Worm (Caenorhabditis elegans): Measurements from ENCODE around the gene F27B10.1.

F27B10.1 gene

ce11 chrV:7078765-7079164 lies 6.4 kb downstream of the F27B10.1 start:
- TF ChIP-seq pha-4 (tag; optimal IDR thresholded peaks at IDR 0.05) (no peak), zip-8 (tag; optimal IDR thresholded peaks at IDR 0.05) (no peak), mls-2 (tag; optimal IDR thresholded peaks at IDR 0.05) (no peak), ces-1 (GFP tag; optimal IDR thresholded peaks at IDR 0.05) (no peak), lsy-2 (tag; optimal IDR thresholded peaks at IDR 0.05) (no peak), flh-1 (GFP tag; optimal IDR thresholded peaks at IDR 0.05) (no peak), drap-1 (GFP tag; optimal IDR thresholded peaks at IDR 0.05) (no peak), lin-13 (tag; optimal IDR thresholded peaks at IDR 0.05) (no peak), unc-120 (tag; optimal IDR thresholded peaks at IDR 0.05; ENCODE audit: poor library complexity, severe bottlenecking) (no peak), nhr-28 (tag; optimal IDR thresholded peaks at IDR 0.05) (no peak), lin-32 (GFP tag; optimal IDR thresholded peaks at IDR 0.05) (no peak), M03D4.4 (tag; optimal IDR thresholded peaks at IDR 0.05) (no peak), ztf-11 (tag; optimal IDR thresholded peaks at IDR 0.05) (no peak), nhr-12 (tag; optimal IDR thresholded peaks at IDR 0.05) (no peak), unc-62 (GFP tag; optimal IDR thresholded peaks at IDR 0.05) (no peak), bed-3 (GFP tag; optimal IDR thresholded peaks at IDR 0.05) (no peak), nhr-76 (tag; optimal IDR thresholded peaks at IDR 0.05) (no peak), cnd-1 (tag; optimal IDR thresholded peaks at IDR 0.05) (no peak)

ce11 chrV:7079388-7079787 lies 7.0 kb downstream of the F27B10.1 start:
- TF ChIP-seq elt-3 (tag; optimal IDR thresholded peaks at IDR 0.05): no peak
- TF ChIP-seq sem-2 (GFP tag; optimal IDR thresholded peaks at IDR 0.05): no peak
- no peak for TF ChIP-seq nhr-12 (tag; optimal IDR thresholded peaks at IDR 0.05)
- no peak for TF ChIP-seq ham-2 (GFP tag; optimal IDR thresholded peaks at IDR 0.05)
- TF ChIP-seq nhr-76 (tag; optimal IDR thresholded peaks at IDR 0.05): no peak
- no peak for TF ChIP-seq ceh-83 (GFP tag; optimal IDR thresholded peaks at IDR 0.05)
- no peak for TF ChIP-seq elt-1 (tag; optimal IDR thresholded peaks at IDR 0.05; ENCODE audit: borderline replicate concordance, insufficient read depth)
- no peak for TF ChIP-seq unc-39 (tag; optimal IDR thresholded peaks at IDR 0.05)
- TF ChIP-seq tbx-8 (GFP tag; optimal IDR thresholded peaks at IDR 0.05): no peak
- TF ChIP-seq ces-1 (GFP tag; optimal IDR thresholded peaks at IDR 0.05): no peak
- no peak for TF ChIP-seq lin-13 (tag; optimal IDR thresholded peaks at IDR 0.05)
- no peak for TF ChIP-seq hlh-1 (tag; optimal IDR thresholded peaks at IDR 0.05)
- TF ChIP-seq unc-62 (GFP tag; optimal IDR thresholded peaks at IDR 0.05): no peak
- no peak for TF ChIP-seq ztf-11 (tag; optimal IDR thresholded peaks at IDR 0.05)

- TF ChIP-seq ham-2 (GFP tag; optimal IDR thresholded peaks at IDR 0.05): no peak
- no peak for TF ChIP-seq M03D4.4 (tag; optimal IDR thresholded peaks at IDR 0.05)
- no peak for TF ChIP-seq tbx-8 (GFP tag; optimal IDR thresholded peaks at IDR 0.05)
- TF ChIP-seq nhr-237 (tag; optimal IDR thresholded peaks at IDR 0.05): no peak
- TF ChIP-seq lin-13 (tag; optimal IDR thresholded peaks at IDR 0.05): peak; percentile 2
- TF ChIP-seq lsy-2 (tag; optimal IDR thresholded peaks at IDR 0.05): peak; percentile 51
- TF ChIP-seq nhr-28 (tag; optimal IDR thresholded peaks at IDR 0.05): no peak
- peak; percentile 22 for TF ChIP-seq sptf-1 (tag; optimal IDR thresholded peaks at IDR 0.05)
- TF ChIP-seq bed-3 (GFP tag; optimal IDR thresholded peaks at IDR 0.05): no peak
Observed at ce11 chrV:7084612-7085139, 12.3 kb downstream of the F27B10.1 start, which contains the start of gene mys-1. Gene mys-1 (minus strand): TSS chrV:7084662.

ce11 chrV:7085518-7086104 lies 13.2 kb downstream of the F27B10.1 start, which contains the start of gene VC5.2:
Gene VC5.2 (plus strand): TSS chrV:7085956.
- TF ChIP-seq ham-2 (GFP tag; optimal IDR thresholded peaks at IDR 0.05) (no peak), snpc-4 (tag; optimal IDR thresholded peaks at IDR 0.05) (no peak), bed-3 (GFP tag; optimal IDR thresholded peaks at IDR 0.05) (no peak), nhr-237 (tag; optimal IDR thresholded peaks at IDR 0.05) (no peak), lsy-2 (tag; optimal IDR thresholded peaks at IDR 0.05) (no peak), lin-13 (tag; optimal IDR thresholded peaks at IDR 0.05) (no peak), unc-62 (GFP tag; optimal IDR thresholded peaks at IDR 0.05) (peak; percentile 91), nhr-76 (tag; optimal IDR thresholded peaks at IDR 0.05) (no peak)

ce11 chrV:7087340-7087739 lies 14.9 kb downstream of the F27B10.1 start:
- no peak for TF ChIP-seq lsy-2 (tag; optimal IDR thresholded peaks at IDR 0.05)
- no peak for TF ChIP-seq mep-1 (tag; optimal IDR thresholded peaks at IDR 0.05)
- no peak for TF ChIP-seq nhr-2 (tag; optimal IDR thresholded peaks at IDR 0.05)
- no peak for TF ChIP-seq ceh-83 (GFP tag; optimal IDR thresholded peaks at IDR 0.05)

Data from whole organism, mixed stage, embryonic.